Worm (Caenorhabditis elegans) whole organism, late embryonic: ENCODE data around the gene E04F6.8.

ENCODE experiments used
- T23F11.4 ChIP-seq: fragments of 200-800 bp; sonication (Bioruptor generic); optimal IDR thresholded peaks from 2 replicates; lab custom pipeline; 2018; ENCODE audit warnings: mild to moderate bottlenecking, missing genetic modification characterization, missing compliant biosample characterization
- ama-1 ChIP-seq: fragments of 150-350 bp; optimal IDR thresholded peaks from 2 replicates; lab custom pipeline; 2014
- ceh-14 ChIP-seq: sonication (generic microtip); optimal IDR thresholded peaks from 2 replicates; lab custom pipeline; 2016; ENCODE audit warnings: missing genotype, missing genetic modification characterization, missing compliant biosample characterization
- ceh-22 ChIP-seq: sonication (generic microtip); optimal IDR thresholded peaks from 2 replicates; lab custom pipeline; 2017; ENCODE audit warnings: missing biosample characterization, missing genetic modification characterization
- dve-1 ChIP-seq: sonication (generic microtip); optimal IDR thresholded peaks from 2 replicates; lab custom pipeline; 2017; ENCODE audit warnings: antibody characterized with exemption, mild to moderate bottlenecking, missing genetic modification characterization, missing compliant biosample characterization
- hlh-15 ChIP-seq: sonication (generic microtip); optimal IDR thresholded peaks from 2 replicates; lab custom pipeline; 2016; ENCODE audit warnings: missing genetic modification characterization, missing compliant biosample characterization
- hlh-30 ChIP-seq: sonication (generic microtip); optimal IDR thresholded peaks from 2 replicates; lab custom pipeline; 2017; ENCODE audit warnings: antibody characterized with exemption, missing genetic modification characterization, missing compliant biosample characterization; ENCODE audit not compliant: insufficient read depth
- hlh-6 ChIP-seq: sonication (generic microtip); optimal IDR thresholded peaks from 2 replicates; lab custom pipeline; 2016; ENCODE audit warnings: missing genotype, missing genetic modification characterization, missing compliant biosample characterization
- pqm-1 ChIP-seq: sonication (generic microtip); optimal IDR thresholded peaks from 2 replicates; lab custom pipeline; 2016; ENCODE audit warnings: missing genetic modification characterization, missing compliant biosample characterization
- sox-4 ChIP-seq: sonication (generic microtip); optimal IDR thresholded peaks from 2 replicates; lab custom pipeline; 2017; ENCODE audit warnings: mild to moderate bottlenecking, missing genetic modification characterization, inconsistent platforms, missing compliant biosample characterization
- syd-9 ChIP-seq: sonication (generic microtip); optimal IDR thresholded peaks from 2 replicates; lab custom pipeline; 2016; ENCODE audit warnings: mild to moderate bottlenecking, missing genetic modification characterization, moderate library complexity, missing compliant biosample characterization

- TF ChIP-seq syd-9 (tag; lab: Kevin White, UChicago) (no peak), ama-1 (lab: Kevin White, UChicago) (no peak), hlh-15 (tag; lab: Kevin White, UChicago) (no peak), hlh-30 (tag; lab: Kevin White, UChicago) (no peak), pqm-1 (tag; lab: Kevin White, UChicago) (no peak), hlh-6 (no peak), dve-1 (no peak), T23F11.4 (no peak), ceh-22 (tag; lab: Kevin White, UChicago) (no peak), ceh-14 (tag; lab: Kevin White, UChicago) (no peak), sox-4 (tag; lab: Kevin White, UChicago) (no peak)
Observed at ce11 chrII:7195541-7195940, 15.6 kb downstream of the E04F6.8 start, which contains the start of gene acdh-12.
